Worm (Caenorhabditis elegans) whole organism, L1 larva: ENCODE data around the gene ippk-1.

Source experiments
- dsc-1 ChIP-seq: sonication (generic microtip); optimal IDR thresholded peaks from 2 replicates; lab custom pipeline; 2016; ENCODE audit warnings: mild to moderate bottlenecking, missing genetic modification characterization, missing compliant biosample characterization
- elt-2 ChIP-seq: sonication (generic microtip); optimal IDR thresholded peaks from 2 replicates; lab custom pipeline; 2016; ENCODE audit warnings: missing genetic modification characterization, mild to moderate bottlenecking, inconsistent platforms, missing compliant biosample characterization, missing genetic modification reagents
- elt-3 ChIP-seq, 6 experiments: fragments of 150-350 bp in 1 of 6; sonication (generic microtip); optimal IDR thresholded peaks; 2 replicates each; lab custom pipeline; 2017 to 2018; ENCODE audit warnings: missing biosample characterization in 6 of 6, missing genetic modification characterization in 6 of 6, inconsistent platforms in 1 of 6
- nhr-11 ChIP-seq: fragments of 150-350 bp; optimal IDR thresholded peaks from 2 replicates; lab custom pipeline; 2014; ENCODE audit warnings: missing biosample characterization, missing genetic modification characterization
- skn-1 ChIP-seq: fragments of 150-350 bp; optimal IDR thresholded peaks from 2 replicates; lab custom pipeline; 2014; ENCODE audit warnings: missing biosample characterization, missing genetic modification characterization
- ztf-11 ChIP-seq, 2 experiments: sonication (generic microtip); optimal IDR thresholded peaks; 2 replicates each; lab custom pipeline; 2016 to 2017; ENCODE audit warnings: missing genetic modification characterization in 2 of 2, missing biosample characterization in 1 of 2, missing compliant biosample characterization in 1 of 2

ce11 chrII:12089616-12090215 lies 47.0 kb downstream of the ippk-1 start:
- TF ChIP-seq dsc-1 (no peak), nhr-11 (no peak), skn-1 (peak; percentile 31), ztf-11 (tag; optimal IDR thresholded peaks at IDR 0.05; lab: Kevin White, UChicago) (no peak), elt-2 (no peak), elt-3 (tag; optimal IDR thresholded peaks at IDR 0.05; lab: Kevin White, UChicago) (peak in 1 of 6 experiments; percentile 25)
